Fruit fly (Drosophila melanogaster) whole organism, prepupa: Measurements from ENCODE around the gene CG12795.

Experiments
- CG10669 ChIP-seq: fragments of 200-800 bp; sonication (Bioruptor generic); optimal IDR thresholded peaks from 3 replicates; lab custom pipeline; 2018; ENCODE audit warnings: missing biosample characterization, mild to moderate bottlenecking, missing genetic modification characterization, moderate library complexity
- CG15336 ChIP-seq: fragments of 200-800 bp; sonication (Bioruptor generic); IDR thresholded peaks from 2 replicates; pipeline ENCODE4 v1.3.6; 2022; ENCODE audit warnings: missing biosample characterization, missing genetic modification characterization
- CG32006 ChIP-seq: fragments of 200-800 bp; sonication (Bioruptor generic); optimal IDR thresholded peaks from 3 replicates; lab custom pipeline; 2017; ENCODE audit warnings: missing biosample characterization, mild to moderate bottlenecking, missing genetic modification characterization
- CG4318 ChIP-seq: fragments of 200-800 bp; sonication (Bioruptor generic); optimal IDR thresholded peaks from 3 replicates; lab custom pipeline; 2017; ENCODE audit warnings: missing biosample characterization, mild to moderate bottlenecking, missing genetic modification characterization
- CG8119 ChIP-seq: fragments of 200-800 bp; sonication (Bioruptor generic); IDR thresholded peaks from 3 replicates; pipeline ENCODE4 v1.3.6; 2022; ENCODE audit warnings: missing biosample characterization, missing genetic modification characterization
- CG8632 ChIP-seq: fragments of 200-800 bp; sonication (Bioruptor generic); optimal IDR thresholded peaks from 3 replicates; lab custom pipeline; 2016; ENCODE audit warnings: missing biosample characterization, missing genetic modification characterization
- CG9139 ChIP-seq: fragments of 200-800 bp; sonication (Bioruptor generic); optimal IDR thresholded peaks from 3 replicates; lab custom pipeline; 2017; ENCODE audit warnings: missing biosample characterization, mild to moderate bottlenecking, missing genetic modification characterization
- Eip75B ChIP-seq: fragments of 200-800 bp; sonication (Bioruptor generic); optimal IDR thresholded peaks from 3 replicates; lab custom pipeline; 2016; ENCODE audit warnings: missing biosample characterization, missing genetic modification characterization
- Ets21C ChIP-seq: fragments of 200-800 bp; sonication (Bioruptor generic); optimal IDR thresholded peaks from 3 replicates; lab custom pipeline; 2016; ENCODE audit warnings: missing biosample characterization, missing genetic modification characterization
- Ets96B ChIP-seq: fragments of 200-800 bp; optimal IDR thresholded peaks from 2 replicates; lab custom pipeline; 2019; ENCODE audit warnings: missing biosample characterization, mild to moderate bottlenecking, missing genetic modification characterization, moderate library complexity
- Gug ChIP-seq: fragments of 200-800 bp; sonication (Bioruptor generic); IDR thresholded peaks from 2 replicates; pipeline ENCODE4 v1.3.6; 2022; ENCODE audit warnings: missing biosample characterization, missing genetic modification characterization
- cyc ChIP-seq: fragments of 200-800 bp; sonication (Bioruptor generic); optimal IDR thresholded peaks from 3 replicates; lab custom pipeline; 2016; ENCODE audit warnings: missing biosample characterization, missing genetic modification characterization
- eg ChIP-seq: fragments of 200-800 bp; sonication (Bioruptor generic); IDR thresholded peaks from 3 replicates; pipeline ENCODE4 v1.3.6; 2022; ENCODE audit warnings: missing biosample characterization, missing genetic modification characterization
- pdm3 ChIP-seq: fragments of 200-800 bp; sonication (Bioruptor generic); optimal IDR thresholded peaks from 3 replicates; lab custom pipeline; 2016; ENCODE audit warnings: missing biosample characterization, missing genetic modification characterization
- topi ChIP-seq: fragments of 200-800 bp; sonication (Bioruptor generic); optimal IDR thresholded peaks from 3 replicates; lab custom pipeline; 2016; ENCODE audit warnings: missing biosample characterization, missing genetic modification characterization

Gene CG12795

dm6 chr2L:3485506-3485905, 33.2 kb downstream of the CG12795 start (continued):
- no peak for TF ChIP-seq CG9139 (GFP tag; lab: Kevin White, UChicago)

DNA sequence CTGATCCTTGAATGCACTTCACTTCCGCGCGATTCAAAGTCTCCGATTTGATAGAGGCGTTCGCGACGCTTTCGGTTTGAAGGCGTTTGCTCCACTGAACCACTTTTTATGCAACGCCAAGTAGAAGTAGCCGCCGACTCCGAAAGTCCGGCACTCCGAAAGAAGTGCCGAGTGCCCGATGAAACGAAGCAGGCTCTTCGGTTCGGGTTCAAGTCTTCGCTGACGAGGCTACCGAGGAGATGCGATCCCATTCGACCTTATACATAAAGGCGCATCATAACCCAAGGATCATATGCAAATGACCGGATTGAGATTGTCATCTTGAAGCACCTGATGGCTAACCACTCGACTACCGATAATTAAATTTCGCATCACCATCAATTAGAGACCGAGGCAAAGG, 38.7 kb downstream of the CG12795 start, which contains the start of gene CG15414:
CG15414 (minus strand) TSS at position 101 of the 400 bp plus-strand sequence.
- TF ChIP-seq Ets21C (no peak), CG10669 (GFP tag; lab: Kevin White, UChicago) (no peak), Ets96B (no peak), Eip75B (no peak), Gug (GFP tag; lab: Robert Waterston, UW) (no peak), eg (GFP tag; lab: Robert Waterston, UW) (peak; percentile 42; the same call in 1 of the 3 replicates), CG8632 (GFP tag; lab: Kevin White, UChicago) (no peak)
- TF ChIP-seq, all 60 proteins: peak for 1

- TF ChIP-seq CG4318 (GFP tag; lab: Kevin White, UChicago) = no peak
- peak; percentile 16 for TF ChIP-seq CG32006 (GFP tag; lab: Kevin White, UChicago)
- TF ChIP-seq Gug (GFP tag; lab: Robert Waterston, UW) = 0 out of 2 replicates have a peak, but pooled peaks have one; percentile 28
- TF ChIP-seq CG15336 (GFP tag; lab: Robert Waterston, UW) = peak; percentile 61
- TF ChIP-seq eg (GFP tag; lab: Robert Waterston, UW) = peak; percentile 60; the same call in 1 of the 3 replicates
- peak; percentile 37; the same call in 1 of the 3 replicates for TF ChIP-seq CG8119 (GFP tag; lab: Robert Waterston, UW)
- TF ChIP-seq cyc (GFP tag; lab: Kevin White, UChicago) = no peak
Measured at dm6 chr2L:3493475-3493874, 41.2 kb downstream of the CG12795 start.

DNA sequence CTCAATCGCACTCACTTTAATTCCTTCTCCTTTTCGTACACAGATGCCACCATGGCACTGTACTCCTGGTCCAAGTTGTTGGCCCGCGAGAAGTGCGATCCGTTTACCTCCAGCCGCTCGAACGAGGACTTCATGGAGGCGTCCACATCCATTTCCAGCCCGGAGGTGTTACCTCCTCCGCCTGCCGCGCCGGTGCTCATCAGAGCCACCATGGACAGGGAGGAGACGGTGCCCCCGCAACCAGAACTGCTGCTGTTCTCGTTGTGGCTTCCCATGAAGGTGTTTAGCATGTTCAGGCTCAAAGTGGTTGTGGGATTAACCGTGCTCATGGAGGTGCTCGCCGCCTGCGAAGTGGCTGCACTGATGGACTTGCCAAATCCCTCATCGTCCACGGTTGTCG, 43.2 kb downstream of the CG12795 start:
- no peak for TF ChIP-seq pdm3 (GFP tag; lab: Kevin White, UChicago)
- TF ChIP-seq topi = no peak
- TF ChIP-seq, all 60 proteins: peak for 0
